Worm (Caenorhabditis elegans): ENCODE measurements around the gene fbxa-176.

- no peak for TF ChIP-seq cog-1 (tag; optimal IDR thresholded peaks at IDR 0.05)
- TF ChIP-seq flt-1 (GFP tag; IDR thresholded peaks at IDR 0.05) = no peak
- TF ChIP-seq tab-1 (GFP tag; IDR thresholded peaks at IDR 0.05) = no peak
- no peak for TF ChIP-seq ref-1 (GFP tag; conservative IDR thresholded peaks at IDR 0.05)
- TF ChIP-seq ztf-23 (GFP tag; IDR thresholded peaks at IDR 0.05) = no peak
- TF ChIP-seq klf-2 (GFP tag; conservative IDR thresholded peaks at IDR 0.05) = no peak
- TF ChIP-seq med-1 (GFP tag; optimal IDR thresholded peaks at IDR 0.05; ENCODE audit: insufficient read depth) = no peak
- TF ChIP-seq ztf-29 (GFP tag; IDR thresholded peaks at IDR 0.05) = no peak
These were observed 8.9 kb downstream of the fbxa-176 start, which contains the start of gene fbxa-174 for ce11 chrV:17558377-17558776.

Data from whole organism, midembryonic.